Worm (Caenorhabditis elegans) whole organism, mixed stage, embryonic: Measurements from ENCODE around the gene gst-14.

Experiments
- blmp-1 ChIP-seq: fragments of 150-350 bp; optimal IDR thresholded peaks from 2 replicates; lab custom pipeline; 2014; ENCODE audit warnings: missing biosample characterization, missing genetic modification characterization
- elt-1 ChIP-seq: sonication (generic microtip); optimal IDR thresholded peaks from 2 replicates; lab custom pipeline; 2017; ENCODE audit warnings: missing genetic modification characterization, mild to moderate bottlenecking, missing compliant biosample characterization, antibody characterized with exemption, moderate library complexity, borderline replicate concordance; ENCODE audit not compliant: insufficient read depth
- lin-32 ChIP-seq: fragments of 200-800 bp; sonication (Bioruptor generic); optimal IDR thresholded peaks from 2 replicates; lab custom pipeline; 2018; ENCODE audit warnings: mild to moderate bottlenecking, missing genetic modification characterization, missing compliant biosample characterization
- nhr-12 ChIP-seq: fragments of 150-350 bp; optimal IDR thresholded peaks from 2 replicates; lab custom pipeline; 2014; ENCODE audit warnings: missing biosample characterization, missing genetic modification characterization
- snpc-4 ChIP-seq: fragments of 150-350 bp; optimal IDR thresholded peaks from 2 replicates; lab custom pipeline; 2014; ENCODE audit warnings: missing biosample characterization, missing genetic modification characterization
- unc-120 ChIP-seq: sonication (generic microtip); optimal IDR thresholded peaks from 2 replicates; lab custom pipeline; 2017; ENCODE audit warnings: missing genetic modification characterization, missing compliant biosample characterization; ENCODE audit not compliant: poor library complexity, severe bottlenecking
- ztf-11 ChIP-seq: fragments of 150-350 bp; optimal IDR thresholded peaks from 2 replicates; lab custom pipeline; 2014; ENCODE audit warnings: missing biosample characterization, missing genetic modification characterization

DNA sequence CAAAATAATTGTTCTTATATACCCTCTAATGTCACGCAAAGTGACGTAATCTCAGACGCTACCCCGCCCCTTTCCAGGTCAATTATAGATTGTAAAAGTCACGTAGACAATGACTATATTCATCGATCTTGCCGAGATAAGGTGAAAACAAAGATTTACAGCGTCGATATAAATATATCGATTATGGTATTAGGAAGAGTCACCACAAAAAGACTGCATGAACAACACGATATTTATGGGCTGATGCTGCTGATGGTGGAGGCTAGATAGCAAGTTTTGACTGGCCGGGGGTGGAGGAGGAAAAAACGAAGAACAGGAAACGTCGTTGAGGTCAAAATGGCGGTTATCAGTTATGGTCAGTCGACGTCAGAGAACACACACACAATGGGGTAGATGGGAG, 22.7 kb upstream of the gst-14 start:
- TF ChIP-seq nhr-12 (tag; lab: Kevin White, UChicago) (no peak), snpc-4 (tag; lab: Kevin White, UChicago) (no peak), ztf-11 (tag; lab: Kevin White, UChicago) (no peak), elt-1 (tag; lab: Kevin White, UChicago) (peak; percentile 96), unc-120 (tag; lab: Kevin White, UChicago) (no peak), blmp-1 (tag; lab: Kevin White, UChicago) (no peak), lin-32 (GFP tag; lab: Kevin White, UChicago) (no peak)
